Worm (Caenorhabditis elegans) whole organism, L4 larva: Measurements from ENCODE around the gene exc-7.

ENCODE experiments used
- mep-1 ChIP-seq: fragments of 150-350 bp; sonication (generic microtip); optimal IDR thresholded peaks from 3 replicates; lab custom pipeline; 2014; ENCODE audit warnings: missing biosample characterization, missing genetic modification characterization
- nhr-77 ChIP-seq: fragments of 150-350 bp; optimal IDR thresholded peaks from 2 replicates; lab custom pipeline; 2014; ENCODE audit warnings: missing biosample characterization, missing genetic modification characterization
- pha-4 ChIP-seq, 2 experiments: fragments of 150-350 bp in 1 of 2; fragments of 200-800 bp in 1 of 2; sonication (Bioruptor generic) in 1 of 2; IDR thresholded peaks in 1 of 2; optimal IDR thresholded peaks in 1 of 2; 2 replicates each; pipeline versions ENCODE4 v1.3.6 to Lab custom; 2014 to 2022; ENCODE audit warnings: missing genetic modification characterization in 2 of 2, missing genetic modification reagents in 2 of 2, missing biosample characterization in 1 of 2, missing compliant biosample characterization in 1 of 2

- TF ChIP-seq nhr-77 (no peak), pha-4 (GFP tag; IDR thresholded peaks at IDR 0.05; lab: Robert Waterston, UW) (no peak), pha-4 (tag; optimal IDR thresholded peaks at IDR 0.05; lab: Kevin White, UChicago) (no peak), mep-1 (tag; lab: Kevin White, UChicago) (no peak)
Measured at ce11 chrII:9553179-9553578, 22.6 kb upstream of the exc-7 start, which contains the start of gene F35H8.1.
